Fruit fly (Drosophila melanogaster) whole organism, prepupa: ENCODE results near the gene CG17801.
A peak's percentile ranks its signal among the peaks of the same experiment; 100 is the strongest.

Source experiments
- Blimp-1 ChIP-seq: fragments of 200-800 bp; sonication (Bioruptor generic); optimal IDR thresholded peaks from 3 replicates; lab custom pipeline; 2017; ENCODE audit warnings: missing biosample characterization, missing genetic modification characterization, mild to moderate bottlenecking, moderate library complexity, missing genetic modification reagents
- CG10631 ChIP-seq: fragments of 200-800 bp; sonication (Bioruptor generic); optimal IDR thresholded peaks from 2 replicates; lab custom pipeline; 2016; ENCODE audit warnings: missing biosample characterization, missing genetic modification characterization
- CG10669 ChIP-seq: fragments of 200-800 bp; sonication (Bioruptor generic); optimal IDR thresholded peaks from 3 replicates; lab custom pipeline; 2018; ENCODE audit warnings: missing biosample characterization, mild to moderate bottlenecking, missing genetic modification characterization, moderate library complexity
- CG15336 ChIP-seq: fragments of 200-800 bp; sonication (Bioruptor generic); IDR thresholded peaks from 2 replicates; pipeline ENCODE4 v1.3.6; 2022; ENCODE audit warnings: missing biosample characterization, missing genetic modification characterization
- CG1621 ChIP-seq: fragments of 200-800 bp; sonication (Bioruptor generic); optimal IDR thresholded peaks from 3 replicates; lab custom pipeline; 2018; ENCODE audit warnings: missing biosample characterization, mild to moderate bottlenecking, missing genetic modification characterization
- CG16779 ChIP-seq: fragments of 200-800 bp; sonication (Bioruptor generic); optimal IDR thresholded peaks from 3 replicates; lab custom pipeline; 2017; ENCODE audit warnings: missing biosample characterization, mild to moderate bottlenecking, missing genetic modification characterization
- CG3032 ChIP-seq: fragments of 200-800 bp; optimal IDR thresholded peaks from 2 replicates; lab custom pipeline; 2019; ENCODE audit warnings: missing biosample characterization, mild to moderate bottlenecking, missing genetic modification characterization, moderate library complexity
- CG31627 ChIP-seq: fragments of 200-800 bp; sonication (Bioruptor generic); optimal IDR thresholded peaks from 3 replicates; lab custom pipeline; 2016; ENCODE audit warnings: missing biosample characterization, missing genetic modification characterization
- CG32006 ChIP-seq: fragments of 200-800 bp; sonication (Bioruptor generic); optimal IDR thresholded peaks from 3 replicates; lab custom pipeline; 2017; ENCODE audit warnings: missing biosample characterization, mild to moderate bottlenecking, missing genetic modification characterization
- CG3919 ChIP-seq: fragments of 200-800 bp; sonication (Bioruptor generic); optimal IDR thresholded peaks from 3 replicates; lab custom pipeline; 2016; ENCODE audit warnings: missing biosample characterization, missing genetic modification characterization
- CG4318 ChIP-seq: fragments of 200-800 bp; sonication (Bioruptor generic); optimal IDR thresholded peaks from 3 replicates; lab custom pipeline; 2017; ENCODE audit warnings: missing biosample characterization, mild to moderate bottlenecking, missing genetic modification characterization
- CG6276 ChIP-seq: fragments of 200-800 bp; sonication (Bioruptor generic); optimal IDR thresholded peaks from 2 replicates; lab custom pipeline; 2017; ENCODE audit warnings: missing biosample characterization, mild to moderate bottlenecking, missing genetic modification characterization
- CG6808 ChIP-seq: fragments of 200-800 bp; sonication (Bioruptor generic); optimal IDR thresholded peaks from 3 replicates; lab custom pipeline; 2017; ENCODE audit warnings: missing biosample characterization, missing genetic modification characterization, mild to moderate bottlenecking, moderate library complexity, missing genetic modification reagents
- CG6854 ChIP-seq: fragments of 200-800 bp; sonication (Bioruptor generic); optimal IDR thresholded peaks from 2 replicates; lab custom pipeline; 2017; ENCODE audit warnings: missing biosample characterization, mild to moderate bottlenecking, missing genetic modification characterization
- CG7368 ChIP-seq: fragments of 200-800 bp; sonication (Bioruptor generic); optimal IDR thresholded peaks from 3 replicates; lab custom pipeline; 2016; ENCODE audit warnings: missing biosample characterization, missing genetic modification characterization
- CG8119 ChIP-seq: fragments of 200-800 bp; sonication (Bioruptor generic); IDR thresholded peaks from 3 replicates; pipeline ENCODE4 v1.3.6; 2022; ENCODE audit warnings: missing biosample characterization, missing genetic modification characterization
- CG8632 ChIP-seq: fragments of 200-800 bp; sonication (Bioruptor generic); optimal IDR thresholded peaks from 3 replicates; lab custom pipeline; 2016; ENCODE audit warnings: missing biosample characterization, missing genetic modification characterization
- Eip75B ChIP-seq: fragments of 200-800 bp; sonication (Bioruptor generic); optimal IDR thresholded peaks from 3 replicates; lab custom pipeline; 2016; ENCODE audit warnings: missing biosample characterization, missing genetic modification characterization
- Eip78C ChIP-seq: fragments of 200-800 bp; sonication (Bioruptor generic); peaks from one replicate; lab custom pipeline; 2016; ENCODE audit warnings: missing biosample characterization, missing genetic modification characterization
- Eip93F ChIP-seq: fragments of 200-800 bp; sonication (Bioruptor generic); optimal IDR thresholded peaks from 2 replicates; lab custom pipeline; 2016; ENCODE audit warnings: missing biosample characterization, mild to moderate bottlenecking, missing genetic modification characterization
- Ets96B ChIP-seq: fragments of 200-800 bp; optimal IDR thresholded peaks from 2 replicates; lab custom pipeline; 2019; ENCODE audit warnings: missing biosample characterization, mild to moderate bottlenecking, missing genetic modification characterization, moderate library complexity
- Hr38 ChIP-seq: sonication (Bioruptor generic); optimal IDR thresholded peaks from 2 replicates; lab custom pipeline; 2016; ENCODE audit warnings: missing biosample characterization, missing genetic modification characterization
- Hr4 ChIP-seq: fragments of 200-800 bp; sonication (Bioruptor generic); optimal IDR thresholded peaks from 3 replicates; lab custom pipeline; 2016; ENCODE audit warnings: missing biosample characterization, missing genetic modification characterization
- Lpt ChIP-seq: fragments of 200-800 bp; sonication (Bioruptor generic); optimal IDR thresholded peaks from 3 replicates; lab custom pipeline; 2016; ENCODE audit warnings: missing biosample characterization, missing genetic modification characterization
- Met ChIP-seq: fragments of 200-800 bp; sonication (Bioruptor generic); optimal IDR thresholded peaks from 3 replicates; lab custom pipeline; 2016; ENCODE audit warnings: missing biosample characterization, missing genetic modification characterization
- Sox102F ChIP-seq: fragments of 200-800 bp; sonication (Bioruptor generic); optimal IDR thresholded peaks from 2 replicates; lab custom pipeline; 2016; ENCODE audit warnings: missing biosample characterization, mild to moderate bottlenecking, missing genetic modification characterization
- Sox15 ChIP-seq: fragments of 200-800 bp; sonication (Bioruptor generic); optimal IDR thresholded peaks from 3 replicates; lab custom pipeline; 2016; ENCODE audit warnings: missing biosample characterization, missing genetic modification characterization
- achi ChIP-seq: fragments of 200-800 bp; sonication (Bioruptor generic); optimal IDR thresholded peaks from 3 replicates; lab custom pipeline; 2016; ENCODE audit warnings: missing biosample characterization, missing genetic modification characterization
- cyc ChIP-seq: fragments of 200-800 bp; sonication (Bioruptor generic); optimal IDR thresholded peaks from 3 replicates; lab custom pipeline; 2016; ENCODE audit warnings: missing biosample characterization, missing genetic modification characterization
- dsx ChIP-seq: fragments of 200-800 bp; optimal IDR thresholded peaks from 3 replicates; lab custom pipeline; 2019; ENCODE audit warnings: missing biosample characterization, mild to moderate bottlenecking, missing genetic modification characterization, moderate library complexity; ENCODE audit not compliant: poor library complexity, severe bottlenecking
- eg ChIP-seq: fragments of 200-800 bp; sonication (Bioruptor generic); IDR thresholded peaks from 3 replicates; pipeline ENCODE4 v1.3.6; 2022; ENCODE audit warnings: missing biosample characterization, missing genetic modification characterization
- esn ChIP-seq: fragments of 200-800 bp; sonication (Bioruptor generic); optimal IDR thresholded peaks from 2 replicates; lab custom pipeline; 2016; ENCODE audit warnings: missing biosample characterization, mild to moderate bottlenecking, missing genetic modification characterization, moderate library complexity
- fd59A ChIP-seq: fragments of 200-800 bp; sonication (Bioruptor generic); optimal IDR thresholded peaks from 2 replicates; lab custom pipeline; 2017; ENCODE audit warnings: missing biosample characterization, mild to moderate bottlenecking, missing genetic modification characterization, missing genetic modification reagents
- fd85E ChIP-seq: fragments of 200-800 bp; sonication (Bioruptor generic); optimal IDR thresholded peaks from 3 replicates; lab custom pipeline; 2016; ENCODE audit warnings: missing biosample characterization, missing genetic modification characterization
- fkh ChIP-seq: fragments of 200-800 bp; sonication (Bioruptor generic); optimal IDR thresholded peaks from 3 replicates; lab custom pipeline; 2017; ENCODE audit warnings: missing biosample characterization, mild to moderate bottlenecking, missing genetic modification characterization, moderate library complexity
- lz ChIP-seq: fragments of 200-800 bp; sonication (Bioruptor generic); optimal IDR thresholded peaks from 3 replicates; lab custom pipeline; 2016; ENCODE audit warnings: missing biosample characterization, missing genetic modification characterization
- net ChIP-seq: fragments of 200-800 bp; sonication (Bioruptor generic); optimal IDR thresholded peaks from 3 replicates; lab custom pipeline; 2016; ENCODE audit warnings: missing biosample characterization, missing genetic modification characterization
- pdm3 ChIP-seq: fragments of 200-800 bp; sonication (Bioruptor generic); optimal IDR thresholded peaks from 3 replicates; lab custom pipeline; 2016; ENCODE audit warnings: missing biosample characterization, missing genetic modification characterization
- salr ChIP-seq, 2 experiments: fragments of 200-800 bp; sonication (Bioruptor generic); optimal IDR thresholded peaks; 3 replicates each; lab custom pipeline; 2016 to 2018; ENCODE audit warnings: missing biosample characterization in 2 of 2, missing genetic modification characterization in 2 of 2, mild to moderate bottlenecking in 1 of 2
- spab ChIP-seq: fragments of 200-800 bp; sonication (Bioruptor generic); optimal IDR thresholded peaks from 2 replicates; lab custom pipeline; 2017; ENCODE audit warnings: missing biosample characterization, mild to moderate bottlenecking, missing genetic modification characterization, missing genetic modification reagents
- ss ChIP-seq, 2 experiments: fragments of 200-800 bp; sonication (Bioruptor generic); optimal IDR thresholded peaks; 2 replicates in 1 of 2; 3 replicates in 1 of 2; lab custom pipeline; 2017 to 2018; ENCODE audit warnings: mild to moderate bottlenecking in 2 of 2, missing biosample characterization in 2 of 2, missing genetic modification characterization in 2 of 2, moderate library complexity in 1 of 2
- svp ChIP-seq: fragments of 200-800 bp; sonication (Bioruptor generic); peaks from one replicate; lab custom pipeline; 2016; ENCODE audit warnings: missing biosample characterization, missing genetic modification characterization
- topi ChIP-seq: fragments of 200-800 bp; sonication (Bioruptor generic); optimal IDR thresholded peaks from 3 replicates; lab custom pipeline; 2016; ENCODE audit warnings: missing biosample characterization, missing genetic modification characterization
- vri ChIP-seq: fragments of 200-800 bp; sonication (Bioruptor generic); optimal IDR thresholded peaks from 3 replicates; lab custom pipeline; 2016; ENCODE audit warnings: missing biosample characterization, mild to moderate bottlenecking, missing genetic modification characterization

Gene CG17801

dm6 chr3R:17828653-17829052 lies 21.8 kb upstream of the CG17801 start:
- no peak for TF ChIP-seq pdm3
- TF ChIP-seq fkh (GFP tag; lab: Kevin White, UChicago) = peak; percentile 91

- TF ChIP-seq dsx (GFP tag; lab: Kevin White, UChicago) = no peak
- TF ChIP-seq svp (GFP tag; lab: Kevin White, UChicago) = peak; percentile 47
- TF ChIP-seq CG8119 (GFP tag; lab: Robert Waterston, UW) = no peak
- TF ChIP-seq Ets96B (tag; lab: Kevin White, UChicago) = no peak
- no peak for TF ChIP-seq Sox102F (GFP tag; lab: Kevin White, UChicago)
Measured at dm6 chr3R:17827038-17827616, 20.2 kb upstream of the CG17801 start.

- TF ChIP-seq CG16779 (tag; lab: Kevin White, UChicago) (no peak), CG3919 (GFP tag; lab: Kevin White, UChicago) (peak; percentile 30), CG6276 (GFP tag; lab: Kevin White, UChicago) (no peak), Sox15 (peak; percentile 17), Met (peak; percentile 41), eg (GFP tag; lab: Robert Waterston, UW) (no peak), Eip78C (peak; percentile 79), CG4318 (GFP tag; lab: Kevin White, UChicago) (no peak), topi (peak; percentile 37), CG32006 (no peak), esn (peak; percentile 76), vri (GFP tag; lab: Kevin White, UChicago) (no peak), Hr4 (GFP tag; lab: Kevin White, UChicago) (no peak), spab (GFP tag; lab: Kevin White, UChicago) (peak; percentile 21), CG31627 (GFP tag; lab: Kevin White, UChicago) (peak; percentile 31), CG3032 (peak; percentile 32), achi (GFP tag; lab: Kevin White, UChicago) (peak; percentile 58), Eip93F (GFP tag; lab: Kevin White, UChicago) (no peak), CG8632 (GFP tag; lab: Kevin White, UChicago) (peak; percentile 54), CG7368 (GFP tag; lab: Kevin White, UChicago) (no peak), Lpt (no peak), svp (GFP tag; lab: Kevin White, UChicago) (peak; percentile 81), Sox102F (GFP tag; lab: Kevin White, UChicago) (peak; percentile 41), CG15336 (GFP tag; lab: Robert Waterston, UW) (no peak), CG6854 (GFP tag; lab: Kevin White, UChicago) (no peak), cyc (GFP tag; lab: Kevin White, UChicago) (peak; percentile 37), Eip75B (GFP tag; lab: Kevin White, UChicago) (peak; percentile 18), Ets96B (tag; lab: Kevin White, UChicago) (peak; percentile 35), Hr38 (GFP tag; lab: Kevin White, UChicago) (no peak), CG10631 (GFP tag; lab: Kevin White, UChicago) (peak; percentile 62), CG1621 (tag; lab: Kevin White, UChicago) (no peak), dsx (GFP tag; lab: Kevin White, UChicago) (peak; percentile 22), pdm3 (no peak), net (GFP tag; lab: Kevin White, UChicago) (no peak), salr (GFP tag; optimal IDR thresholded peaks at IDR 0.05; lab: Kevin White, UChicago) (no peak), fd85E (GFP tag; lab: Kevin White, UChicago) (no peak), CG8119 (GFP tag; lab: Robert Waterston, UW) (no peak), ss (GFP tag; optimal IDR thresholded peaks at IDR 0.05; lab: Kevin White, UChicago) (peak in 1 of 2 experiments; percentile 57), fd59A (GFP tag; lab: Kevin White, UChicago) (no peak), CG6808 (GFP tag; lab: Kevin White, UChicago) (peak; percentile 14), CG10669 (GFP tag; lab: Kevin White, UChicago) (peak; percentile 26), fkh (GFP tag; lab: Kevin White, UChicago) (no peak), lz (GFP tag; lab: Kevin White, UChicago) (peak; percentile 60), Blimp-1 (GFP tag; lab: Kevin White, UChicago) (peak; percentile 27)
Measured at dm6 chr3R:17825806-17826583, 19.1 kb upstream of the CG17801 start.
